Fruit fly (Drosophila melanogaster) whole organism, wandering third instar larva: ENCODE measurements around the gene Sry-delta.

ENCODE experiments used
- Abd-B ChIP-seq: fragments of >200 bp; optimal IDR thresholded peaks from 2 replicates; lab custom pipeline; 2017; ENCODE audit warnings: missing biosample characterization, missing genetic modification characterization
- CG32264 ChIP-seq: fragments of 200-800 bp; sonication (Bioruptor generic); optimal IDR thresholded peaks from 2 replicates; lab custom pipeline; 2016; ENCODE audit warnings: missing biosample characterization, missing genetic modification characterization
- CG9705 ChIP-seq: fragments of 200-800 bp; sonication (Bioruptor generic); optimal IDR thresholded peaks from 2 replicates; lab custom pipeline; 2018; ENCODE audit warnings: missing biosample characterization, mild to moderate bottlenecking, missing genetic modification characterization
- GATAd ChIP-seq: sonication (Bioruptor generic); optimal IDR thresholded peaks from 2 replicates; lab custom pipeline; 2016; ENCODE audit warnings: missing biosample characterization, missing genetic modification characterization
- HLH106 ChIP-seq: fragments of 200-800 bp; optimal IDR thresholded peaks from 3 replicates; lab custom pipeline; 2019; ENCODE audit warnings: missing biosample characterization, mild to moderate bottlenecking, missing genetic modification characterization, moderate library complexity
- Hnf4 ChIP-seq: fragments of 200-800 bp; sonication (Bioruptor generic); optimal IDR thresholded peaks from 2 replicates; lab custom pipeline; 2016; ENCODE audit warnings: missing biosample characterization, mild to moderate bottlenecking, missing genetic modification characterization
- Hr78 ChIP-seq: fragments of >200 bp; optimal IDR thresholded peaks from 2 replicates; lab custom pipeline; 2017; ENCODE audit warnings: missing biosample characterization, missing genetic modification characterization
- Hr83 ChIP-seq: fragments of 200-300 bp; sonication (Bioruptor generic); optimal IDR thresholded peaks from 2 replicates; lab custom pipeline; 2016; ENCODE audit warnings: missing biosample characterization, mild to moderate bottlenecking, missing genetic modification characterization, moderate library complexity; ENCODE audit not compliant: poor library complexity, severe bottlenecking
- Jra ChIP-seq: sonication (Bioruptor generic); optimal IDR thresholded peaks from 2 replicates; lab custom pipeline; 2016; ENCODE audit warnings: missing biosample characterization, missing genetic modification characterization
- Myc ChIP-seq: fragments of >200 bp; optimal IDR thresholded peaks from 2 replicates; lab custom pipeline; 2017
- OdsH ChIP-seq: fragments of 200-800 bp; sonication (Bioruptor generic); optimal IDR thresholded peaks from 2 replicates; lab custom pipeline; 2016; ENCODE audit warnings: missing biosample characterization, mild to moderate bottlenecking, missing genetic modification characterization
- Sp1 ChIP-seq: fragments of 200-800 bp; sonication (Bioruptor generic); optimal IDR thresholded peaks from 3 replicates; lab custom pipeline; 2019; ENCODE audit warnings: missing biosample characterization, mild to moderate bottlenecking, missing genetic modification characterization, moderate library complexity
- br ChIP-seq: fragments of 200-800 bp; sonication (Bioruptor generic); optimal IDR thresholded peaks from 2 replicates; lab custom pipeline; 2016; ENCODE audit warnings: missing biosample characterization, missing genetic modification characterization
- brk ChIP-seq: fragments of 200-800 bp; sonication (Bioruptor generic); optimal IDR thresholded peaks from 2 replicates; lab custom pipeline; 2016; ENCODE audit warnings: missing biosample characterization, mild to moderate bottlenecking, missing genetic modification characterization
- dl ChIP-seq, 2 experiments: fragments of 175-275, 200-275 bp in 1 of 2; fragments of 200-275 bp in 1 of 2; sonication (Bioruptor generic); optimal IDR thresholded peaks; lab custom pipeline; 2018; ENCODE audit warnings: mild to moderate bottlenecking in 2 of 2, missing biosample characterization in 2 of 2, missing genetic modification characterization in 2 of 2, moderate library complexity in 2 of 2; ENCODE audit not compliant: partially characterized antibody in 2 of 2, insufficient read depth in 1 of 2
- dmrt93B ChIP-seq: fragments of 200-800 bp; sonication (Bioruptor generic); optimal IDR thresholded peaks from 2 replicates; lab custom pipeline; 2018; ENCODE audit warnings: missing biosample characterization, mild to moderate bottlenecking, missing genetic modification characterization
- dsf ChIP-seq: sonication (Bioruptor generic); optimal IDR thresholded peaks from 2 replicates; lab custom pipeline; 2016; ENCODE audit warnings: missing biosample characterization, missing genetic modification characterization, borderline replicate concordance
- ey ChIP-seq: fragments of 200-800 bp; sonication (Bioruptor generic); optimal IDR thresholded peaks from 2 replicates; lab custom pipeline; 2016; ENCODE audit warnings: missing biosample characterization, missing genetic modification characterization
- foxo ChIP-seq, 2 experiments: fragments of 200-800 bp; sonication (Bioruptor generic); optimal IDR thresholded peaks; 2 replicates in 1 of 2; 3 replicates in 1 of 2; lab custom pipeline; 2016 to 2017; ENCODE audit warnings: missing biosample characterization in 2 of 2, missing genetic modification characterization in 2 of 2
- fru ChIP-seq: fragments of 200-800 bp; sonication (Bioruptor generic); optimal IDR thresholded peaks from 3 replicates; lab custom pipeline; 2016; ENCODE audit warnings: missing biosample characterization, mild to moderate bottlenecking, missing genetic modification characterization
- h ChIP-seq: fragments of 200-800 bp; sonication (Bioruptor generic); optimal IDR thresholded peaks from 3 replicates; lab custom pipeline; 2016; ENCODE audit warnings: missing biosample characterization, mild to moderate bottlenecking, missing genetic modification characterization
- jim ChIP-seq: fragments of 175-275, 200-325 bp; sonication (Bioruptor generic); optimal IDR thresholded peaks from 2 replicates; lab custom pipeline; 2016; ENCODE audit warnings: missing biosample characterization, mild to moderate bottlenecking, missing genetic modification characterization
- lola ChIP-seq: fragments of >200 bp; optimal IDR thresholded peaks from 2 replicates; lab custom pipeline; 2017; ENCODE audit warnings: missing biosample characterization, missing genetic modification characterization
- psq ChIP-seq: fragments of 200-800 bp; sonication (Bioruptor generic); optimal IDR thresholded peaks from 3 replicates; lab custom pipeline; 2017; ENCODE audit warnings: missing biosample characterization, mild to moderate bottlenecking, missing genetic modification characterization, moderate library complexity
- rgr ChIP-seq: fragments of 200-800 bp; sonication (Bioruptor generic); optimal IDR thresholded peaks from 3 replicates; lab custom pipeline; 2016; ENCODE audit warnings: missing biosample characterization, mild to moderate bottlenecking, missing genetic modification characterization
- sage ChIP-seq: fragments of 200-800 bp; sonication (Bioruptor generic); optimal IDR thresholded peaks from 2 replicates; lab custom pipeline; 2016; ENCODE audit warnings: missing biosample characterization, mild to moderate bottlenecking, missing genetic modification characterization
- sv ChIP-seq: fragments of 200-800 bp; sonication (Bioruptor generic); optimal IDR thresholded peaks from 3 replicates; lab custom pipeline; 2016; ENCODE audit warnings: missing biosample characterization, missing genetic modification characterization
- tai ChIP-seq: sonication (Bioruptor generic); optimal IDR thresholded peaks from 2 replicates; lab custom pipeline; 2016; ENCODE audit warnings: missing biosample characterization, missing genetic modification characterization
- usp ChIP-seq: fragments of >200 bp; optimal IDR thresholded peaks from 2 replicates; lab custom pipeline; 2017; ENCODE audit warnings: missing biosample characterization, missing genetic modification characterization
- woc ChIP-seq: sonication (Bioruptor generic); optimal IDR thresholded peaks from 2 replicates; lab custom pipeline; 2016; ENCODE audit warnings: missing biosample characterization, mild to moderate bottlenecking, missing genetic modification characterization

Gene Sry-delta

DNA sequence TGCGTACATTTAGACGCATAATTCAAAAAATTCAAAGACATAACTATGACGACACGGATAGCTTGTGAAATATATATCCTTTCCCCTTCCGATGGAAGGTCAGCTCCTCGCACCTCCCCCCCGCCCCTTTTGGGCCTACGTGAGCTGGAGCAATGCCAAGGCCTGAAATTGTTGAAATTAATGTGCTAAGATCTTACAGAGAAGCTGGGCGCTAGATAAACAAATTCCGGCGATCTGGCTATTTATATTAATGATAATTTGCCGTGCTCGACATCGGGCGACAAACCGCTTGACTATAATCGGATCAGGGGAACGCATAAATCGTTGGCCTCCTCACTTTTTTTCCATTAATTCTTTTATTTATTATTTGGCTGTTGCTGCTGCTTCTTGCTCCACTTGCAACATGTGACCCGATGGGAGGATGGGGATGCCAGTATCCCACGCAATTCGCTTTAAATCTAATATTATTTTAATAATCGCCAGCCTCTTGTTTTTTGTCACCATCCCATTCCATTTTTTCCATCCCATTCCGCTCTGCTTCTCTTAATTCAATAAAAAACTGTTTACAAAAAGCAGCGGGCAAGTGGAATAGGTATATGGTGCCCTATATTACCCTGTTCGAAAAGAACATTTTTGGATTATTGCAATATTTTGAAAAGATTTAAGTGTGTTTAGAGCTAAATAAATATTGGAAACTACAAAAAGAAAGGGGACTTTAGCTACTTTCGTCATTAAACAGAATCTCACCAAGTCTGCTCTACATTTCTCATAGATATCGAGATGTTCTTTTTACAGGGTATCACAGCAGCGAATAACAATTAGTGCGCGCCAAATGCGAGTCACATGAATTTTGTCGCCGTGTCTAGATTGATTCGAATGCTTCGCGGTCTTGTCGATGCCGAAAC is 48.9 kb downstream of the Sry-delta start:
- no peak for TF ChIP-seq tai
- TF ChIP-seq CG9705 (GFP tag; lab: Kevin White, UChicago): no peak
- no peak for TF ChIP-seq sage (GFP tag; lab: Kevin White, UChicago)
- TF ChIP-seq psq (GFP tag; lab: Kevin White, UChicago): no peak
- no peak for TF ChIP-seq brk
- no peak for TF ChIP-seq GATAd (GFP tag; lab: Kevin White, UChicago)
- no peak for TF ChIP-seq HLH106 (tag; lab: Kevin White, UChicago)
- TF ChIP-seq CG32264: no peak
- no peak for TF ChIP-seq woc (GFP tag; lab: Kevin White, UChicago)
- TF ChIP-seq lola (GFP tag; lab: Kevin White, UChicago): no peak
- TF ChIP-seq Hr78: no peak
- TF ChIP-seq Jra (GFP tag; lab: Kevin White, UChicago): no peak
- no peak for TF ChIP-seq h (GFP tag; lab: Kevin White, UChicago)
- TF ChIP-seq fru (GFP tag; lab: Kevin White, UChicago): no peak
- TF ChIP-seq Myc (lab: Kevin White, UChicago): no peak
- TF ChIP-seq foxo (GFP tag; optimal IDR thresholded peaks at IDR 0.05; lab: Kevin White, UChicago): no peak
- no peak for TF ChIP-seq usp
- no peak for TF ChIP-seq ey (GFP tag; lab: Kevin White, UChicago)
- TF ChIP-seq jim (GFP tag; lab: Kevin White, UChicago): no peak
- TF ChIP-seq Hnf4: no peak

DNA sequence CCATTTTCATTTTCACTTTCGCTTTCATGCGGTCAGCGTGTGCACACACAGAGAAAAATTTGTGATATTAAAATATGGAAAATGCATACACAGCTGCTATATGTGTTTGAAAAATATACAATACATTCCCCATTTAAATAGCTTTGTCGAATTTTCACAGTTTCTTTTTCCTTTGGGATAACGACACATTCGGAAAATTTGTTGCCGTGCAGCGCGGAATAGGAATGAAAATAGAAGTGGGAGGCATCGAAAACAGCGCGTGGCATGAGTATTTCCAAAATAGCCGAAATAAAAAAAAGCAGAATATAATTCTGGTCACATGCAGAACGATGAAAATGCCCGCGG is 49.5 kb downstream of the Sry-delta start:
- TF ChIP-seq sage (GFP tag; lab: Kevin White, UChicago) (no peak), h (GFP tag; lab: Kevin White, UChicago) (peak; percentile 77), rgr (peak; percentile 61), woc (GFP tag; lab: Kevin White, UChicago) (no peak), tai (peak; percentile 51), psq (GFP tag; lab: Kevin White, UChicago) (peak; percentile 21), Abd-B (no peak), lola (GFP tag; lab: Kevin White, UChicago) (no peak), foxo (GFP tag; optimal IDR thresholded peaks at IDR 0.05; lab: Kevin White, UChicago) (peak in 1 of 2 experiments; percentile 61), dl (GFP tag; optimal IDR thresholded peaks at IDR 0.05; lab: Kevin White, UChicago; ENCODE audit: insufficient read depth in 1 of 2, partially characterized antibody in 2 of 2) (no peak), Hr83 (GFP tag; lab: Kevin White, UChicago) (no peak), sv (peak; percentile 60), ey (GFP tag; lab: Kevin White, UChicago) (peak; percentile 41), CG9705 (GFP tag; lab: Kevin White, UChicago) (no peak), dmrt93B (GFP tag; lab: Kevin White, UChicago) (peak; percentile 8), brk (peak; percentile 8), Sp1 (GFP tag; lab: Kevin White, UChicago) (peak; percentile 2), fru (GFP tag; lab: Kevin White, UChicago) (peak; percentile 45), OdsH (GFP tag; lab: Kevin White, UChicago) (peak; percentile 34), br (GFP tag; lab: Kevin White, UChicago) (peak; percentile 42), jim (GFP tag; lab: Kevin White, UChicago) (no peak), dsf (no peak), HLH106 (tag; lab: Kevin White, UChicago) (peak; percentile 41)
